Fruit fly (Drosophila melanogaster) whole organism, pupa: ENCODE data around the gene Nse4.

Experiments
- CG10348 ChIP-seq: fragments of 200-800 bp; sonication (Bioruptor generic); IDR thresholded peaks from 2 replicates; pipeline ENCODE4 v1.3.6; 2022; ENCODE audit warnings: missing biosample characterization, missing genetic modification characterization
- CG12605 ChIP-seq: fragments of 200-800 bp; sonication (Bioruptor generic); IDR thresholded peaks from 2 replicates; pipeline ENCODE4 v1.3.6; 2022; ENCODE audit warnings: missing biosample characterization, missing genetic modification characterization
- CG14655 ChIP-seq: fragments of 200-800 bp; sonication (Bioruptor generic); optimal IDR thresholded peaks from 3 replicates; lab custom pipeline; 2017; ENCODE audit warnings: mild to moderate bottlenecking, missing biosample characterization, missing genetic modification reagents, missing genetic modification characterization
- CG17806 ChIP-seq: fragments of 200-800 bp; sonication (Bioruptor generic); optimal IDR thresholded peaks from 2 replicates; lab custom pipeline; 2018; ENCODE audit warnings: missing biosample characterization, mild to moderate bottlenecking, missing genetic modification characterization, moderate library complexity
- CG34367 ChIP-seq: fragments of 200-800 bp; sonication (Bioruptor generic); optimal IDR thresholded peaks from 2 replicates; lab custom pipeline; 2018; ENCODE audit warnings: missing biosample characterization, mild to moderate bottlenecking, missing genetic modification characterization
- CG4496 ChIP-seq: fragments of 200-800 bp; sonication (Bioruptor generic); IDR thresholded peaks from 3 replicates; pipeline ENCODE4 v1.3.6; 2022; ENCODE audit warnings: missing biosample characterization, missing genetic modification characterization
- CG9948 ChIP-seq: fragments of 200-800 bp; sonication (Bioruptor generic); optimal IDR thresholded peaks from 2 replicates; lab custom pipeline; 2018; ENCODE audit warnings: missing biosample characterization, mild to moderate bottlenecking, missing genetic modification characterization, moderate library complexity
- EcR ChIP-seq: fragments of 200-800 bp; sonication (Bioruptor generic); optimal IDR thresholded peaks from 3 replicates; lab custom pipeline; 2019; ENCODE audit warnings: missing biosample characterization, missing genetic modification characterization, mild to moderate bottlenecking, moderate library complexity, missing genetic modification reagents
- Ets98B ChIP-seq: fragments of 200-800 bp; sonication (Bioruptor generic); IDR thresholded peaks from 2 replicates; pipeline ENCODE4 v1.3.6; 2022; ENCODE audit warnings: missing biosample characterization, missing genetic modification characterization
- Pif1A ChIP-seq: fragments of 200-800 bp; sonication (Bioruptor generic); optimal IDR thresholded peaks from 3 replicates; lab custom pipeline; 2016; ENCODE audit warnings: missing biosample characterization, missing genetic modification characterization
- Pif1B ChIP-seq: fragments of 200-800 bp; sonication (Bioruptor generic); optimal IDR thresholded peaks from 3 replicates; lab custom pipeline; 2016; ENCODE audit warnings: missing biosample characterization, missing genetic modification characterization
- Snoo ChIP-seq: fragments of 200-800 bp; sonication (Bioruptor generic); optimal IDR thresholded peaks from 3 replicates; lab custom pipeline; 2017; ENCODE audit warnings: missing biosample characterization, mild to moderate bottlenecking, missing genetic modification characterization, inconsistent platforms
- fd96Ca ChIP-seq: fragments of 200-800 bp; sonication (Bioruptor generic); IDR thresholded peaks from 3 replicates; pipeline ENCODE4 v1.3.6; 2022; ENCODE audit warnings: missing biosample characterization, missing genetic modification characterization

DNA sequence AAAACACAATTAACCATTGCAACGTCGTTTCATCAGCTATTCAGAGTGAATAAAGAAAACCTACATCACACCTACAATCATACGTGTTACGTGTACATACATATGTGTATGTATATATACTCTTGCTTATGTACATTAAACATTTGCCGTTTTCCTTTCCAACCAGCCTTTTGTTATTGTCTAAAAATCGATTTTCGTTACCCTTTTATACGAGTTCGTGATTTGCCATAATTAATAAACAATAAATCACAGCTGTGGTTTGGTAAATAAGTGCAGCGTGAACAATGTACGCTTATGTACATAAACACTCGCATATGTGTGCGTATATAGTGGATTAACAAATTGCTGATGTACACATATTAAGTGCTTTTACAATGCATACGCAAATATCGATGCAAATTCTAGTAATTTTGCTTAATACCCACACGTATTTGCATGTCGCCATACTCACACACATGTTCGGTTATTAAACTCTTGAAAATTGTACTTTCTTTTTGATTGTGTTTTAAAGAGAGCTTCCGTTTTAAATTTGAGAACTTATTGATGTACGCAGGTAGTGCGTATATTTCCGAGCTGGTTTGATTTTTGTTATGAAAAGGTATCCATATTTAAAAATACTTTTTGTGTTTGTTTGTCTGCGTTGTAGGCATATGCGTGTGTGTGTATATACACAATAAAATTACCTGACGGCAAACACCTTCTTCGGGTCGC lies 42.2 kb upstream of the Nse4 start:
- TF ChIP-seq Pif1A (GFP tag; lab: Kevin White, UChicago) (no peak), EcR (peak; percentile 41), CG9948 (tag; lab: Kevin White, UChicago) (no peak), CG12605 (GFP tag; lab: Robert Waterston, UW) (no peak), CG17806 (no peak), fd96Ca (no peak), CG14655 (no peak), CG10348 (GFP tag; lab: Robert Waterston, UW) (no peak), CG34367 (tag; lab: Kevin White, UChicago) (no peak), Pif1B (GFP tag; lab: Kevin White, UChicago) (peak; percentile 28), Ets98B (GFP tag; lab: Robert Waterston, UW) (no peak), CG4496 (no peak), Snoo (tag; lab: Kevin White, UChicago) (no peak)
